Worm (Caenorhabditis elegans) whole organism, L1 larva: ENCODE measurements around the gene blos-8.

Experiments used
- nhr-76 ChIP-seq: sonication (generic microtip); optimal IDR thresholded peaks from 2 replicates; lab custom pipeline; 2017; ENCODE audit warnings: missing biosample characterization, missing genetic modification characterization
- ztf-11 ChIP-seq, 2 experiments: sonication (generic microtip); optimal IDR thresholded peaks; 2 replicates each; lab custom pipeline; 2016 to 2017; ENCODE audit warnings: missing genetic modification characterization in 2 of 2, missing biosample characterization in 1 of 2, missing compliant biosample characterization in 1 of 2

- no peak for TF ChIP-seq ztf-11 (tag; optimal IDR thresholded peaks at IDR 0.05; lab: Kevin White, UChicago)
- TF ChIP-seq nhr-76 (tag; lab: Kevin White, UChicago) = no peak
These were observed 46.3 kb upstream of the blos-8 start, which contains the start of gene exc-1 for ce11 chrX:15477309-15477708.
